Worm (Caenorhabditis elegans) whole organism, L1 larva: Measurements from ENCODE around the gene sri-66.

ENCODE experiments used
- blmp-1 ChIP-seq: fragments of 150-350 bp; optimal IDR thresholded peaks from 2 replicates; lab custom pipeline; 2014; ENCODE audit warnings: missing biosample characterization, missing genetic modification characterization
- ceh-8 ChIP-seq: fragments of 200-800 bp; sonication (Bioruptor generic); optimal IDR thresholded peaks from 2 replicates; lab custom pipeline; 2018; ENCODE audit warnings: mild to moderate bottlenecking, missing genetic modification characterization, moderate library complexity, missing compliant biosample characterization
- ceh-82 ChIP-seq, 3 experiments: fragments of 150-350 bp in 1 of 3; sonication (generic microtip) in 2 of 3; optimal IDR thresholded peaks; 2 replicates each; lab custom pipeline; 2014 to 2017; ENCODE audit warnings: missing biosample characterization in 3 of 3, missing genetic modification characterization in 3 of 3
- ceh-90 ChIP-seq: sonication (generic microtip); optimal IDR thresholded peaks from 2 replicates; lab custom pipeline; 2016; ENCODE audit warnings: missing genetic modification characterization, missing compliant biosample characterization
- ces-1 ChIP-seq: fragments of 150-350 bp; optimal IDR thresholded peaks from 2 replicates; lab custom pipeline; 2014; ENCODE audit warnings: missing biosample characterization, missing genetic modification reagents, missing genetic modification characterization
- efl-1 ChIP-seq, 4 experiments: fragments of 150-350 bp; optimal IDR thresholded peaks in 3 of 4; peaks in 1 of 4; 1 replicate in 1 of 4; 2 replicates in 3 of 4; lab custom pipeline; 2014; ENCODE audit warnings: missing biosample characterization in 2 of 4, missing genetic modification characterization in 2 of 4, missing genetic modification reagents in 2 of 4
- elt-2 ChIP-seq: sonication (generic microtip); optimal IDR thresholded peaks from 2 replicates; lab custom pipeline; 2016; ENCODE audit warnings: missing genetic modification characterization, mild to moderate bottlenecking, inconsistent platforms, missing compliant biosample characterization, missing genetic modification reagents
- elt-3 ChIP-seq, 6 experiments: fragments of 150-350 bp in 1 of 6; sonication (generic microtip); optimal IDR thresholded peaks; 2 replicates each; lab custom pipeline; 2017 to 2018; ENCODE audit warnings: missing biosample characterization in 6 of 6, missing genetic modification characterization in 6 of 6, inconsistent platforms in 1 of 6
- fkh-8 ChIP-seq: sonication (generic microtip); optimal IDR thresholded peaks from 2 replicates; lab custom pipeline; 2016; ENCODE audit warnings: mild to moderate bottlenecking, missing genetic modification characterization, missing compliant biosample characterization
- grh-1 ChIP-seq: fragments of 200-800 bp; sonication (Bioruptor generic); IDR thresholded peaks from 2 replicates; pipeline ENCODE4 v1.3.6; 2022; ENCODE audit warnings: missing genetic modification reagents, missing genetic modification characterization, missing compliant biosample characterization
- irx-1 ChIP-seq: sonication (generic microtip); optimal IDR thresholded peaks from 2 replicates; lab custom pipeline; 2016; ENCODE audit warnings: missing genetic modification characterization, missing compliant biosample characterization
- lin-14 ChIP-seq: fragments of 200-800 bp; sonication (Bioruptor generic); optimal IDR thresholded peaks from 2 replicates; lab custom pipeline; 2018; ENCODE audit warnings: mild to moderate bottlenecking, missing genetic modification characterization, moderate library complexity, missing compliant biosample characterization
- lin-39 ChIP-seq: fragments of 150-350 bp; optimal IDR thresholded peaks from 2 replicates; lab custom pipeline; 2014; ENCODE audit warnings: missing biosample characterization, missing genetic modification reagents, missing genetic modification characterization
- lir-3 ChIP-seq: sonication (generic microtip); optimal IDR thresholded peaks from 2 replicates; lab custom pipeline; 2016; ENCODE audit warnings: mild to moderate bottlenecking, missing genetic modification characterization, moderate library complexity, missing compliant biosample characterization; ENCODE audit not compliant: poor library complexity
- nhr-12 ChIP-seq: sonication (generic microtip); optimal IDR thresholded peaks from 2 replicates; lab custom pipeline; 2017; ENCODE audit warnings: missing biosample characterization, missing genetic modification characterization
- nhr-28 ChIP-seq: fragments of 150-350 bp; optimal IDR thresholded peaks from 2 replicates; lab custom pipeline; 2014; ENCODE audit warnings: missing biosample characterization, missing genetic modification characterization
- nhr-84 ChIP-seq: sonication (generic microtip); optimal IDR thresholded peaks from 2 replicates; lab custom pipeline; 2017; ENCODE audit warnings: missing biosample characterization, missing genetic modification characterization
- pag-3 ChIP-seq: sonication (generic microtip); optimal IDR thresholded peaks from 2 replicates; lab custom pipeline; 2017; ENCODE audit warnings: missing genetic modification characterization, mild to moderate bottlenecking, missing compliant biosample characterization, antibody characterized with exemption, borderline replicate concordance; ENCODE audit not compliant: insufficient read depth
- rnt-1 ChIP-seq: sonication (generic microtip); optimal IDR thresholded peaks from 2 replicates; lab custom pipeline; 2016; ENCODE audit warnings: mild to moderate bottlenecking, missing genetic modification characterization, moderate library complexity, missing compliant biosample characterization
- sptf-1 ChIP-seq: fragments of 150-350 bp; optimal IDR thresholded peaks from 2 replicates; lab custom pipeline; 2014; ENCODE audit warnings: missing biosample characterization, missing genetic modification characterization
- sup-37 ChIP-seq: fragments of 200-800 bp; sonication (Bioruptor generic); optimal IDR thresholded peaks from 2 replicates; lab custom pipeline; 2018; ENCODE audit warnings: mild to moderate bottlenecking, missing genetic modification characterization, missing compliant biosample characterization
- swsn-7 ChIP-seq: sonication (generic microtip); optimal IDR thresholded peaks from 2 replicates; lab custom pipeline; 2016; ENCODE audit warnings: missing genetic modification characterization, missing compliant biosample characterization
- unc-86 ChIP-seq: sonication (generic microtip); optimal IDR thresholded peaks from 2 replicates; lab custom pipeline; 2016; ENCODE audit warnings: missing genetic modification characterization, missing compliant biosample characterization
- vab-15 ChIP-seq: sonication (generic microtip); optimal IDR thresholded peaks from 2 replicates; lab custom pipeline; 2017; ENCODE audit warnings: missing genotype, mild to moderate bottlenecking, missing genetic modification characterization, missing compliant biosample characterization
- xbp-1 ChIP-seq: sonication (generic microtip); optimal IDR thresholded peaks from 2 replicates; lab custom pipeline; 2016; ENCODE audit warnings: missing genetic modification characterization, missing compliant biosample characterization
- zag-1 ChIP-seq: fragments of 150-350 bp; optimal IDR thresholded peaks from 2 replicates; lab custom pipeline; 2014; ENCODE audit warnings: missing biosample characterization, missing genetic modification characterization
- ztf-11 ChIP-seq, 2 experiments: sonication (generic microtip); optimal IDR thresholded peaks; 2 replicates each; lab custom pipeline; 2016 to 2017; ENCODE audit warnings: missing genetic modification characterization in 2 of 2, missing biosample characterization in 1 of 2, missing compliant biosample characterization in 1 of 2

Gene sri-66

DNA sequence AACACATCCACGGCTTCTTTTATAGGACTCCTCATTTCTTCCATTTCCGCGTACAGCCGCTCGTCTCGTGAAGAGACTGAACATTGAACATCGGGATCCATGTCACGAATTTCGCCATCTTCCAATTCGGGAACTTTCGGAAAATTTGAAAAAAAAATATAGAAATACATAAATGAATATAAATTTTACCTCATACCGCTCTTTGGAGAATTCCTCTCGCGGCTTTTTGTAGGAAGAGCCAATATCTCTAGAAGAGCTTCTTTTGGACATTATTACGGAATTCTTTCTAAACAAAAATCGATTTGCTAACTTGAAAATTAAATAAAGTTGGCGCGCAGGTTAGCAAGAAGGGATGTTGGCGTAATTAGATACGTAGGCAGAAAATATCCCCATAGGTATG is 22.6 kb downstream of the sri-66 start, which contains the start of gene T05E12.9:
T05E12.9 (minus strand) TSS at position 101 of the 400 bp plus-strand sequence.
- TF ChIP-seq sptf-1 (tag; lab: Kevin White, UChicago) (no peak), irx-1 (tag; lab: Kevin White, UChicago) (no peak), lin-39 (tag; lab: Kevin White, UChicago) (no peak), fkh-8 (no peak), vab-15 (tag; lab: Kevin White, UChicago) (no peak), ceh-90 (tag; lab: Kevin White, UChicago) (no peak), swsn-7 (tag; lab: Kevin White, UChicago) (no peak), grh-1 (GFP tag; lab: Robert Waterston, UW) (no peak), pag-3 (tag; lab: Kevin White, UChicago) (no peak), sup-37 (GFP tag; lab: Kevin White, UChicago) (no peak), ztf-11 (tag; optimal IDR thresholded peaks at IDR 0.05; lab: Kevin White, UChicago) (no peak)

ce11 chrV:17089342-17089741 is 29.3 kb downstream of the sri-66 start, which contains the start of gene T05E12.6:
Gene T05E12.6, minus strand, starts transcription at chrV:17089442.
- TF ChIP-seq nhr-12 (tag; lab: Kevin White, UChicago) (no peak), zag-1 (tag; lab: Kevin White, UChicago) (no peak), elt-3 (tag; optimal IDR thresholded peaks at IDR 0.05; lab: Kevin White, UChicago) (no peak), ceh-82 (tag; optimal IDR thresholded peaks at IDR 0.05; lab: Kevin White, UChicago) (no peak), lir-3 (no peak), ceh-8 (GFP tag; lab: Kevin White, UChicago) (no peak), sup-37 (GFP tag; lab: Kevin White, UChicago) (no peak), nhr-84 (no peak), blmp-1 (tag; lab: Kevin White, UChicago) (no peak)

- no peak for TF ChIP-seq lin-14
- TF ChIP-seq elt-2 (tag; lab: Kevin White, UChicago) = peak; percentile 74
- TF ChIP-seq, all 84 proteins: peak for 1
These were observed 29.9 kb downstream of the sri-66 start, which contains the start of gene srh-237 for ce11 chrV:17089931-17090429. Gene srh-237, plus strand, starts transcription at chrV:17090379.

DNA sequence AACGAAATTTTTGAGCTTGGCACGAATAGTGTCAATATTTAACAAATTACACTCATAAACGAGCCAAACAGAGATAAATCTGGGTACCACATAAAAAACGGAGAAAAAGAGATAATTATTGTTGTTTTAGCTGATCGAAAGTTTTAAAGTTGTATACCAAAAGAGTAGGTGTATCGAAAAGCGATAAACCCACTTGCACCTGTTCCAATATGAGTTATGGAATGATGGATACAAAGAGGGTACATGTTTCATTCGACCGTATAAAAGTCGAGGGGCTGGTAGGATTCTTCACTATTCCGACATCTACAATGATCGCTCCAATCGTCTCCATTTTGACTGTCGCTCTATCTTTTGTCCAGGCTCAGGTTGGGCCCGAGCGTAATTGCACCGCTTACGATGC is 32.2 kb downstream of the sri-66 start, which contains the start of gene ZK218.1:
ZK218.1 (plus strand) TSS at position 301 of the 400 bp plus-strand sequence.
- TF ChIP-seq nhr-12 (tag; lab: Kevin White, UChicago) (no peak), efl-1 (optimal IDR thresholded peaks at IDR 0.05; lab: Kevin White, UChicago) (no peak), efl-1 (GFP tag; optimal IDR thresholded peaks at IDR 0.05 in 1 of 2; lab: Kevin White, UChicago) (peak in 1 of 2 experiments; percentile 35)

ce11 chrV:17094568-17094967 is 34.5 kb downstream of the sri-66 start:
- no peak for TF ChIP-seq unc-86 (tag; lab: Kevin White, UChicago)
- no peak for TF ChIP-seq xbp-1 (tag; lab: Kevin White, UChicago)

DNA sequence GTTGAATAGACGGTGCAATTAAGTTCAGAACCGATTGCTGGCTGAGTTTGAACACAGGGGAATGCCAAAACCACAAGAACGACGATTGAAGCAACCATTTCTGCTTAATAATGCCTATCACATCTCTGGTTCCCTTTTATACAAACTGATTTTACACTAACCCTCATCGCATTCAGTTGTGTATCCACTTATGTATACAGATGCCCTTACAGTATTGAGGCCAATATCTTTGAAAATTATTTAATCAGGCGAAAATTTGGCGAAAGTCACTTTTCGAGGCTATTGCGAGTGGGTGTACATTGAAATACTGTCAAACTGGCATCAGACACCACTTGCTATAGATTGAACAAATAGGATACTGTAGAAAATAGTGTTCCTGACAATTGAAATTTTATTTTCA is 38.6 kb downstream of the sri-66 start, which contains the start of the genes ZK218.3 and ZK218.4:
ZK218.3 (minus strand) TSS at position 101 of the 400 bp plus-strand sequence.
ZK218.4 (plus strand) TSS at position 186 of the 400 bp plus-strand sequence.
- TF ChIP-seq efl-1 (optimal IDR thresholded peaks at IDR 0.05; lab: Kevin White, UChicago) = no peak
- peak in 1 of 2 experiments; percentile 34 for TF ChIP-seq efl-1 (GFP tag; optimal IDR thresholded peaks at IDR 0.05 in 1 of 2; lab: Kevin White, UChicago)
- no peak for TF ChIP-seq fkh-8

DNA sequence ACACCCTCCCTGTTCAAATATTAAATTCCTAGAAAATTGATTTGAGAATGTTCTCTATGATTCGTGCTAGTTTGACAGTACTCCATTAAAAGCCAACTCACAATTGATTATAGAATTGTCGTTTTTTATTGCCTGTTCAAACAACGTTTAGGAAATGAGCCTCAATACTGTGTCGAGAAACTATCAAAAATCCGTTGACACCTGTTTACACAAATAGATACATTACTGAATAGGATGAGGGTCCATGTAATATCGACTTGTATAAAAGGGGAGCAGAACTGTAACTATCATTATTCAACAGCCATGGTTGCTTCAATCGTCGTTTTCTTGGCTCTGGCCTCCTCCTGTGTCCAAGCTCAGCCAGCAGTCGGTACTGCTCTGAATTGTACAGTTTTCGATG is 40.7 kb downstream of the sri-66 start, which contains the start of gene ZK218.5:
ZK218.5 (plus strand) TSS at position 301 of the 400 bp plus-strand sequence.
- TF ChIP-seq ceh-82 (tag; optimal IDR thresholded peaks at IDR 0.05; lab: Kevin White, UChicago) (no peak), rnt-1 (tag; lab: Kevin White, UChicago) (no peak), ces-1 (GFP tag; lab: Kevin White, UChicago) (no peak), nhr-28 (tag; lab: Kevin White, UChicago) (no peak), zag-1 (tag; lab: Kevin White, UChicago) (no peak)
